Worm (Caenorhabditis elegans): ENCODE results near the gene scc-2.
A peak's percentile ranks its signal among the peaks of the same experiment; 100 is the strongest.

The scc-2 gene

ce11 chrII:247736-248135, 15.7 kb downstream of the scc-2 start:
- TF ChIP-seq mab-5 (tag; optimal IDR thresholded peaks at IDR 0.05), result no peak
- no peak for TF ChIP-seq mbf-1 (tag; optimal IDR thresholded peaks at IDR 0.05)
- no peak for TF ChIP-seq nhr-23 (tag; optimal IDR thresholded peaks at IDR 0.05)
- no peak for TF ChIP-seq ztf-4 (tag; optimal IDR thresholded peaks at IDR 0.05)
- TF ChIP-seq aly-2 (tag; optimal IDR thresholded peaks at IDR 0.05), result no peak
- TF ChIP-seq fos-1 (tag; optimal IDR thresholded peaks at IDR 0.05), result no peak
- TF ChIP-seq R02D3.7 (tag; optimal IDR thresholded peaks at IDR 0.05), result no peak
- no peak for TF ChIP-seq elt-3 (tag; optimal IDR thresholded peaks at IDR 0.05)
- TF ChIP-seq peb-1 (tag; optimal IDR thresholded peaks at IDR 0.05), result no peak
- no peak for TF ChIP-seq unc-62 (GFP tag; optimal IDR thresholded peaks at IDR 0.05)
- no peak for TF ChIP-seq ama-1 (optimal IDR thresholded peaks at IDR 0.05)
- no peak for TF ChIP-seq sma-3 (GFP tag; optimal IDR thresholded peaks at IDR 0.05)
- TF ChIP-seq ceh-82 (tag; optimal IDR thresholded peaks at IDR 0.05), result no peak
- TF ChIP-seq ztf-1 (GFP tag; conservative IDR thresholded peaks at IDR 0.05), result no peak

ce11 chrII:240043-240442, 23.4 kb downstream of the scc-2 start:
- TF ChIP-seq ztf-1 (GFP tag; conservative IDR thresholded peaks at IDR 0.05), result no peak
- TF ChIP-seq skn-1 (tag; optimal IDR thresholded peaks at IDR 0.05), result peak; percentile 88
- peak; percentile 95 for TF ChIP-seq fos-1 (tag; optimal IDR thresholded peaks at IDR 0.05)
- peak; percentile 18 for TF ChIP-seq gmeb-1 (tag; optimal IDR thresholded peaks at IDR 0.05)
- TF ChIP-seq lin-11 (tag; optimal IDR thresholded peaks at IDR 0.05), result no peak
- no peak for TF ChIP-seq egl-27 (tag; optimal IDR thresholded peaks at IDR 0.05)
- peak; percentile 47 for TF ChIP-seq crh-2 (tag; optimal IDR thresholded peaks at IDR 0.05)

- TF ChIP-seq dmd-4 (tag; optimal IDR thresholded peaks at IDR 0.05), result no peak
- TF ChIP-seq snpc-4 (tag; optimal IDR thresholded peaks at IDR 0.05), result no peak
- no peak for TF ChIP-seq nhr-12 (tag; optimal IDR thresholded peaks at IDR 0.05)
- no peak for TF ChIP-seq skn-1 (tag; optimal IDR thresholded peaks at IDR 0.05)
- TF ChIP-seq nhr-11 (tag; optimal IDR thresholded peaks at IDR 0.05), result no peak
- TF ChIP-seq R02D3.7 (tag; optimal IDR thresholded peaks at IDR 0.05), result no peak
- TF ChIP-seq blmp-1 (tag; optimal IDR thresholded peaks at IDR 0.05; ENCODE audit: insufficient read depth), result no peak
- no peak for TF ChIP-seq unc-55 (GFP tag; optimal IDR thresholded peaks at IDR 0.05)
- TF ChIP-seq nhr-25 (tag; optimal IDR thresholded peaks at IDR 0.05), result no peak
- TF ChIP-seq lin-39 (tag; optimal IDR thresholded peaks at IDR 0.05), result no peak
- TF ChIP-seq alr-1 (tag; optimal IDR thresholded peaks at IDR 0.05), result no peak
- no peak for TF ChIP-seq nhr-23 (tag; optimal IDR thresholded peaks at IDR 0.05)
- no peak for TF ChIP-seq mdl-1 (tag; optimal IDR thresholded peaks at IDR 0.05)
Observed at ce11 chrII:237721-238120, 25.7 kb downstream of the scc-2 start, which contains the start of gene laat-1. Gene laat-1 (minus strand): TSS chrII:237821.

- TF ChIP-seq fos-1 (tag; optimal IDR thresholded peaks at IDR 0.05) (no peak), sem-4 (tag; optimal IDR thresholded peaks at IDR 0.05) (no peak)
Observed at ce11 chrII:232641-233040, 30.8 kb downstream of the scc-2 start, which contains the start of gene Y43H11AL.1. Gene Y43H11AL.1 (minus strand): TSS chrII:232741.

- TF ChIP-seq ceh-82 (tag; optimal IDR thresholded peaks at IDR 0.05) (no peak), Y55F3AM.14 (GFP tag; optimal IDR thresholded peaks at IDR 0.05) (peak; percentile 58), lsy-2 (tag; optimal IDR thresholded peaks at IDR 0.05) (peak in 1 of 2 experiments; percentile 75), nhr-6 (tag; optimal IDR thresholded peaks at IDR 0.05) (peak; percentile 53), ceh-16 (tag; optimal IDR thresholded peaks at IDR 0.05) (peak; percentile 11), egl-27 (tag; optimal IDR thresholded peaks at IDR 0.05) (peak; percentile 69), nhr-25 (tag; optimal IDR thresholded peaks at IDR 0.05) (peak; percentile 92), mab-5 (tag; optimal IDR thresholded peaks at IDR 0.05) (peak; percentile 75), lin-11 (tag; optimal IDR thresholded peaks at IDR 0.05) (no peak), mdl-1 (tag; optimal IDR thresholded peaks at IDR 0.05) (peak; percentile 54 to 89), sem-4 (tag; optimal IDR thresholded peaks at IDR 0.05) (peak; percentile 64), ztf-4 (tag; optimal IDR thresholded peaks at IDR 0.05) (peak; percentile 54), ztf-11 (tag; optimal IDR thresholded peaks at IDR 0.05) (no peak), nhr-129 (tag; optimal IDR thresholded peaks at IDR 0.05) (peak; percentile 89), elt-1 (tag; optimal IDR thresholded peaks at IDR 0.05) (no peak), gmeb-1 (tag; optimal IDR thresholded peaks at IDR 0.05) (peak; percentile 60), unc-55 (GFP tag; optimal IDR thresholded peaks at IDR 0.05) (peak; percentile 81), lin-13 (GFP tag; optimal IDR thresholded peaks at IDR 0.05) (peak; percentile 63), crh-2 (tag; optimal IDR thresholded peaks at IDR 0.05) (peak; percentile 76), zag-1 (tag; optimal IDR thresholded peaks at IDR 0.05) (peak; percentile 62), nhr-10 (tag; optimal IDR thresholded peaks at IDR 0.05) (peak; percentile 4), fos-1 (tag; optimal IDR thresholded peaks at IDR 0.05) (peak; percentile 78), C34F6.9 (tag; optimal IDR thresholded peaks at IDR 0.05) (peak; percentile 90), unc-62 (GFP tag; optimal IDR thresholded peaks at IDR 0.05) (peak; percentile 68), dmd-4 (tag; optimal IDR thresholded peaks at IDR 0.05) (no peak), F13H6.1 (tag; optimal IDR thresholded peaks at IDR 0.05) (peak; percentile 87), alr-1 (tag; optimal IDR thresholded peaks at IDR 0.05) (no peak), sma-3 (GFP tag; optimal IDR thresholded peaks at IDR 0.05) (peak; percentile 75), snpc-4 (tag; optimal IDR thresholded peaks at IDR 0.05) (peak; percentile 15), blmp-1 (tag; optimal IDR thresholded peaks at IDR 0.05; ENCODE audit: insufficient read depth) (peak; percentile 38), nhr-21 (tag; optimal IDR thresholded peaks at IDR 0.05) (peak; percentile 69), nhr-12 (tag; optimal IDR thresholded peaks at IDR 0.05) (no peak), nhr-237 (tag; optimal IDR thresholded peaks at IDR 0.05) (no peak)
Observed at ce11 chrII:221212-221611, 42.3 kb downstream of the scc-2 start.
